Fruit fly (Drosophila melanogaster): Measurements from ENCODE around the gene CG14566.

The CG14566 gene

DNA sequence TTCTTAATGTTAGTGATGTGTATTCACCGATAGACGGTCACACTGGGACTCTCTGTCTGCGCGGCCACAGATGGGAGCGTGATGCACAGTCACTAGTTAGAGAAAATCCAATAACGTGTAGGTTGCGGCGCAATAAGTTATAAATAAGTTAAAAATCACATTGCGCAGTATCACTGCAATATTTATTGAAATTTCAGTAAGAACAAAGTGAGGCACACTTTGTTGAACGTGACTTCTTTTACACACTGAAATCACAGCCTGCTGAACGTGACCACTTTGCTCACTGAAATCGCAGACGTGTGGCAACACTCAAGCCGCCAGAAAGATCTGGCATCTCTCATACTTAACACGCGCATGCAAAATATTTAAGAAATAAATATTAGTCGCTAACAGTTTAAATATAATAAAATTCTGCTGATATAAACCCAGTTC, 11.5 kb downstream of the CG14566 start, which contains the start of the genes CG11247 and Polr2H (continued):
- peak; percentile 79 for TF ChIP-seq Blimp-1 (GFP tag; optimal IDR thresholded peaks at IDR 0.05)
- TF ChIP-seq CG33557 (GFP tag; optimal IDR thresholded peaks at IDR 0.05) = peak; percentile 72
- TF ChIP-seq CHES-1-like (GFP tag; optimal IDR thresholded peaks at IDR 0.05) = peak; percentile 96
- TF ChIP-seq CG4424 (GFP tag; optimal IDR thresholded peaks at IDR 0.05) = peak; percentile 92
- TF ChIP-seq Ada2b (GFP tag; IDR thresholded peaks at IDR 0.05) = peak; percentile 88
- TF ChIP-seq jumu (GFP tag; optimal IDR thresholded peaks at IDR 0.05) = peak; percentile 96
- peak; percentile 86 for TF ChIP-seq CG17328 (GFP tag; IDR thresholded peaks at IDR 0.05)
- peak; percentile 98 for TF ChIP-seq sens (GFP tag)
- TF ChIP-seq CG18619 (GFP tag; optimal IDR thresholded peaks at IDR 0.05) = peak; percentile 77
- TF ChIP-seq amos (GFP tag; IDR thresholded peaks at IDR 0.05; ENCODE audit: partially characterized antibody) = peak; percentile 72
- TF ChIP-seq E2f2 (GFP tag; IDR thresholded peaks at IDR 0.05) = peak; percentile 59
- no peak; the same call in 2 of the 3 replicates for TF ChIP-seq gce (GFP tag; IDR thresholded peaks at IDR 0.05)
- TF ChIP-seq az2 (GFP tag; optimal IDR thresholded peaks at IDR 0.05) = peak; percentile 92
- TF ChIP-seq B-H2 (GFP tag; optimal IDR thresholded peaks at IDR 0.05) = peak; percentile 73
- peak; percentile 96 for TF ChIP-seq Ptx1 (GFP tag; IDR thresholded peaks at IDR 0.05)

DNA sequence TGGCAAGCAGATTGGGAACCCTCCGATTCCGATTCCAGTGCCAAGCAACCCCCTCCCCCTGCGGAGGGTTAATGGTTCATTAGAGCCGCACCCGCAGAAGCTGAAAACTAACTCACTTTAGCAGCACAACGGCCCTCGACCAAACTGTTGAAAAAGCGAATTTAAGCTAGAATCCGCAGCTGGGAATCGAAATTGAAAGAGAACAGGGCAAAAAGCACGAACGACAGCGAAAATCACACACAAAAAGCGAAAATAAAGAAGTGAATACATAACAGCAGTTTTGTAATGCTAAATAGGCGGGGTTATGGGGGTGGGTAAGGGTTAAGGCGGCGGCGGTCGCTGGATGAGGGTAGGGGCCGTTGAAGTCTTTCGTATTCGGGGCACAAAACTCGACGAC, 12.4 kb downstream of the CG14566 start:
- TF ChIP-seq Dek (tag; optimal IDR thresholded peaks at IDR 0.05) (no peak), trem (tag; optimal IDR thresholded peaks at IDR 0.05) (no peak), CG2120 (GFP tag; optimal IDR thresholded peaks at IDR 0.05) (no peak), pb (GFP tag; optimal IDR thresholded peaks at IDR 0.05) (no peak), ab (GFP tag; optimal IDR thresholded peaks at IDR 0.05) (no peak), Hr78 (GFP tag; optimal IDR thresholded peaks at IDR 0.05) (no peak), crol (GFP tag; IDR thresholded peaks at IDR 0.05) (peak; percentile 25; the same call in 1 of the 2 replicates), HLH4C (GFP tag; IDR thresholded peaks at IDR 0.05; ENCODE audit: partially characterized antibody) (no peak), odd (GFP tag; optimal IDR thresholded peaks at IDR 0.05) (no peak), CG13287 (GFP tag; IDR thresholded peaks at IDR 0.05; ENCODE audit: partially characterized antibody) (no peak), her (GFP tag; optimal IDR thresholded peaks at IDR 0.05) (no peak), Ssrp (tag; optimal IDR thresholded peaks at IDR 0.05) (no peak), pros (GFP tag; optimal IDR thresholded peaks at IDR 0.05) (peak; percentile 26), CG10959 (GFP tag; IDR thresholded peaks at IDR 0.05) (no peak), Camta (GFP tag; optimal IDR thresholded peaks at IDR 0.05) (no peak), chm (GFP tag; IDR thresholded peaks at IDR 0.05) (0 out of 2 replicates have a peak, but pooled peaks have one; percentile 22), Eip74EF (GFP tag; optimal IDR thresholded peaks at IDR 0.05) (no peak), lilli (GFP tag; optimal IDR thresholded peaks at IDR 0.05) (no peak), zen2 (GFP tag; IDR thresholded peaks at IDR 0.05; ENCODE audit: partially characterized antibody) (no peak), cwo (GFP tag; optimal IDR thresholded peaks at IDR 0.05) (no peak), CG4360 (GFP tag; IDR thresholded peaks at IDR 0.05) (no peak), Meics (GFP tag; optimal IDR thresholded peaks at IDR 0.05) (no peak), CG3726 (GFP tag; IDR thresholded peaks at IDR 0.05) (no peak), phol (tag; optimal IDR thresholded peaks at IDR 0.05) (no peak), CG6791 (GFP tag; IDR thresholded peaks at IDR 0.05; ENCODE audit: partially characterized antibody) (no peak), en (GFP tag; optimal IDR thresholded peaks at IDR 0.05) (no peak), zfh2 (GFP tag; optimal IDR thresholded peaks at IDR 0.05) (no peak), stc (GFP tag; IDR thresholded peaks at IDR 0.05) (no peak), CG4820 (GFP tag; optimal IDR thresholded peaks at IDR 0.05) (no peak), dysf (GFP tag; IDR thresholded peaks at IDR 0.05) (no peak), CG11247 (GFP tag; IDR thresholded peaks at IDR 0.05) (peak; percentile 61; the same call in 1 of the 2 replicates), MBD-R2 (GFP tag; IDR thresholded peaks at IDR 0.05) (no peak), Rx (GFP tag; IDR thresholded peaks at IDR 0.05) (no peak), fu2 (GFP tag; optimal IDR thresholded peaks at IDR 0.05) (no peak), Kr (GFP tag; optimal IDR thresholded peaks at IDR 0.05) (peak; percentile 11), Mes4 (GFP tag; optimal IDR thresholded peaks at IDR 0.05) (no peak)
